Worm (Caenorhabditis elegans) whole organism, L4 larva: Measurements from ENCODE around the gene cest-31.

Experiments
- D1046.2 ChIP-seq: fragments of 200-800 bp; sonication (Bioruptor generic); IDR thresholded peaks from 2 replicates; pipeline ENCODE4 v1.3.6; 2022; ENCODE audit warnings: missing genetic modification characterization, missing compliant biosample characterization
- F37D6.2 ChIP-seq: sonication (generic microtip); optimal IDR thresholded peaks from 2 replicates; lab custom pipeline; 2016; ENCODE audit warnings: mild to moderate bottlenecking, missing genetic modification characterization, missing compliant biosample characterization
- F44E2.7 ChIP-seq: fragments of 200-800 bp; sonication (Bioruptor generic); IDR thresholded peaks from 2 replicates; pipeline ENCODE4 v2.1.2; 2022; ENCODE audit warnings: missing genetic modification characterization, missing compliant biosample characterization
- T20F7.1 ChIP-seq: fragments of 200-800 bp; sonication (Bioruptor generic); optimal IDR thresholded peaks from 2 replicates; lab custom pipeline; 2018; ENCODE audit warnings: mild to moderate bottlenecking, missing genetic modification characterization, missing compliant biosample characterization
- Y105C5A.15 ChIP-seq: fragments of 200-800 bp; sonication (Bioruptor generic); IDR thresholded peaks from 2 replicates; pipeline ENCODE4 v1.3.6; 2022; ENCODE audit warnings: missing genetic modification characterization, missing compliant biosample characterization
- ZK337.2 ChIP-seq: fragments of 200-800 bp; sonication (Bioruptor generic); IDR thresholded peaks from 2 replicates; pipeline ENCODE4 v1.3.6; 2022; ENCODE audit warnings: missing genetic modification reagents, missing genetic modification characterization, missing compliant biosample characterization
- aha-1 ChIP-seq: fragments of 150-350 bp; peaks from one replicate; lab custom pipeline; 2014; ENCODE audit warnings: missing biosample characterization, missing genetic modification characterization
- aly-2 ChIP-seq: sonication (generic microtip); optimal IDR thresholded peaks from 2 replicates; lab custom pipeline; 2018; ENCODE audit warnings: missing biosample characterization, missing genetic modification characterization
- arid-1 ChIP-seq: fragments of 200-800 bp; sonication (Bioruptor generic); conservative IDR thresholded peaks from 2 replicates; pipeline ENCODE4 v1.3.6; 2022; ENCODE audit warnings: missing genetic modification reagents, missing genetic modification characterization, missing compliant biosample characterization
- ceh-62 ChIP-seq: sonication (generic microtip); optimal IDR thresholded peaks from 2 replicates; lab custom pipeline; 2017; ENCODE audit warnings: missing biosample characterization, missing genetic modification characterization
- ceh-82 ChIP-seq: sonication (generic microtip); optimal IDR thresholded peaks from 2 replicates; lab custom pipeline; 2017; ENCODE audit warnings: missing biosample characterization, missing genetic modification characterization
- cey-2 ChIP-seq: sonication (generic microtip); optimal IDR thresholded peaks from 3 replicates; lab custom pipeline; 2017; ENCODE audit warnings: missing genetic modification characterization, mild to moderate bottlenecking, missing compliant biosample characterization, antibody characterized with exemption, borderline replicate concordance; ENCODE audit not compliant: insufficient read depth
- ctbp-1 ChIP-seq: fragments of 200-800 bp; sonication (Bioruptor generic); IDR thresholded peaks from 2 replicates; pipeline ENCODE4 v1.3.6; 2022; ENCODE audit warnings: missing genetic modification reagents, missing genetic modification characterization, missing compliant biosample characterization
- dmd-6 ChIP-seq: fragments of 200-800 bp; sonication (Bioruptor generic); IDR thresholded peaks from 2 replicates; pipeline ENCODE4 v1.3.6; 2022; ENCODE audit warnings: missing genetic modification reagents, missing genetic modification characterization, missing compliant biosample characterization
- dpl-1 ChIP-seq: fragments of 150-350 bp; optimal IDR thresholded peaks from 2 replicates; lab custom pipeline; 2014; ENCODE audit warnings: missing biosample characterization, missing genetic modification reagents, missing genetic modification characterization
- duxl-1 ChIP-seq: sonication (generic microtip); optimal IDR thresholded peaks from 2 replicates; lab custom pipeline; 2016; ENCODE audit warnings: mild to moderate bottlenecking, missing genetic modification characterization, moderate library complexity, missing compliant biosample characterization; ENCODE audit not compliant: poor library complexity
- egl-27 ChIP-seq: sonication (generic microtip); optimal IDR thresholded peaks from 3 replicates; lab custom pipeline; 2017; ENCODE audit warnings: missing biosample characterization, missing genetic modification reagents, missing genetic modification characterization
- hif-1 ChIP-seq, 2 experiments: sonication (generic microtip); optimal IDR thresholded peaks; 2 replicates each; lab custom pipeline; 2016 to 2017; ENCODE audit warnings: missing compliant biosample characterization in 2 of 2, missing genetic modification characterization in 2 of 2, missing genetic modification reagents in 2 of 2, missing genotype in 2 of 2, mild to moderate bottlenecking in 1 of 2
- hlh-11 ChIP-seq: fragments of 200-800 bp; sonication (Bioruptor generic); optimal IDR thresholded peaks from 2 replicates; lab custom pipeline; 2018; ENCODE audit warnings: mild to moderate bottlenecking, missing genetic modification characterization, missing compliant biosample characterization
- hlh-30 ChIP-seq: sonication (generic microtip); optimal IDR thresholded peaks from 2 replicates; lab custom pipeline; 2017; ENCODE audit warnings: antibody characterized with exemption, mild to moderate bottlenecking, missing genetic modification characterization, missing compliant biosample characterization; ENCODE audit not compliant: insufficient read depth
- hmg-1.1 ChIP-seq: fragments of 200-800 bp; sonication (Bioruptor generic); IDR thresholded peaks from 2 replicates; pipeline ENCODE4 v1.3.6; 2022; ENCODE audit warnings: missing genetic modification reagents, missing genetic modification characterization, missing compliant biosample characterization
- jun-1 ChIP-seq: fragments of 150-350 bp; optimal IDR thresholded peaks from 2 replicates; lab custom pipeline; 2014; ENCODE audit warnings: missing biosample characterization, missing genetic modification reagents, missing genetic modification characterization
- lin-1 ChIP-seq: fragments of 200-800 bp; sonication (Bioruptor generic); IDR thresholded peaks from 2 replicates; pipeline ENCODE4 v1.3.6; 2022; ENCODE audit warnings: missing genetic modification reagents, missing genetic modification characterization, missing compliant biosample characterization
- lin-13 ChIP-seq: fragments of 150-350 bp; optimal IDR thresholded peaks from 2 replicates; lab custom pipeline; 2014; ENCODE audit warnings: missing biosample characterization, missing genetic modification reagents, missing genetic modification characterization
- lin-38 ChIP-seq: fragments of 200-800 bp; sonication (Bioruptor generic); IDR thresholded peaks from 2 replicates; pipeline ENCODE4 v1.3.6; 2022; ENCODE audit warnings: missing genetic modification reagents, missing genetic modification characterization, missing compliant biosample characterization
- lir-3 ChIP-seq: sonication (generic microtip); optimal IDR thresholded peaks from 2 replicates; lab custom pipeline; 2016; ENCODE audit warnings: mild to moderate bottlenecking, missing genetic modification characterization, missing compliant biosample characterization
- mes-2 ChIP-seq: sonication (generic microtip); optimal IDR thresholded peaks from 2 replicates; lab custom pipeline; 2016; ENCODE audit warnings: missing genotype, mild to moderate bottlenecking, missing genetic modification characterization, missing compliant biosample characterization; ENCODE audit not compliant: poor library complexity, severe bottlenecking
- mxl-2 ChIP-seq: fragments of 200-800 bp; sonication (Bioruptor generic); conservative IDR thresholded peaks from 2 replicates; pipeline ENCODE4 v1.3.6; 2022; ENCODE audit warnings: missing genetic modification reagents, missing genetic modification characterization, missing compliant biosample characterization
- nhr-10 ChIP-seq: fragments of 150-350 bp; optimal IDR thresholded peaks from 2 replicates; lab custom pipeline; 2014; ENCODE audit warnings: missing biosample characterization, missing genetic modification characterization
- nhr-111 ChIP-seq: fragments of 200-800 bp; sonication (Bioruptor generic); optimal IDR thresholded peaks from 2 replicates; lab custom pipeline; 2018; ENCODE audit warnings: mild to moderate bottlenecking, missing genetic modification characterization, missing compliant biosample characterization
- nhr-28 ChIP-seq: fragments of 150-350 bp; optimal IDR thresholded peaks from 2 replicates; lab custom pipeline; 2014; ENCODE audit warnings: missing biosample characterization, missing genetic modification characterization
- php-3 ChIP-seq: fragments of 200-800 bp; sonication (Bioruptor generic); IDR thresholded peaks from 2 replicates; pipeline ENCODE4 v1.3.6; 2022; ENCODE audit warnings: missing genetic modification reagents, missing genetic modification characterization, missing compliant biosample characterization
- rbr-2 ChIP-seq: sonication (generic microtip); optimal IDR thresholded peaks from 2 replicates; lab custom pipeline; 2016; ENCODE audit warnings: missing genotype, missing genetic modification characterization, missing compliant biosample characterization
- skn-1 ChIP-seq: fragments of 150-350 bp; optimal IDR thresholded peaks from 2 replicates; lab custom pipeline; 2014; ENCODE audit warnings: missing biosample characterization, missing genetic modification characterization
- snpc-4 ChIP-seq: fragments of 150-350 bp; optimal IDR thresholded peaks from 2 replicates; lab custom pipeline; 2014; ENCODE audit warnings: missing biosample characterization, missing genetic modification characterization
- tag-97 ChIP-seq: fragments of 200-800 bp; sonication (Bioruptor generic); IDR thresholded peaks from 2 replicates; pipeline ENCODE4 v1.3.6; 2022; ENCODE audit warnings: missing genetic modification characterization, missing compliant biosample characterization
- unc-130 ChIP-seq: sonication (generic microtip); optimal IDR thresholded peaks from 2 replicates; lab custom pipeline; 2016; ENCODE audit warnings: missing genetic modification reagents, missing genetic modification characterization, missing compliant biosample characterization
- unc-62 ChIP-seq, 3 experiments: fragments of 150-350 bp in 1 of 3; sonication (generic microtip); optimal IDR thresholded peaks in 2 of 3; peaks in 1 of 3; 1 replicate in 1 of 3; 2 replicates in 2 of 3; lab custom pipeline; 2014 to 2017; ENCODE audit warnings: missing biosample characterization in 3 of 3, missing genetic modification characterization in 3 of 3, missing genetic modification reagents in 3 of 3, missing genotype in 1 of 3
- vab-7 ChIP-seq: fragments of 200-800 bp; sonication (Bioruptor generic); IDR thresholded peaks from 2 replicates; pipeline ENCODE4 v1.3.6; 2022; ENCODE audit warnings: missing genetic modification reagents, missing genetic modification characterization, missing compliant biosample characterization
- zag-1 ChIP-seq: fragments of 150-350 bp; optimal IDR thresholded peaks from 2 replicates; lab custom pipeline; 2014; ENCODE audit warnings: missing biosample characterization, missing genetic modification characterization
- zfp-2 ChIP-seq: sonication (generic microtip); optimal IDR thresholded peaks from 2 replicates; lab custom pipeline; 2016; ENCODE audit warnings: mild to moderate bottlenecking, missing genetic modification characterization, missing compliant biosample characterization
- zfp-3 ChIP-seq: fragments of 200-800 bp; sonication (Bioruptor generic); conservative IDR thresholded peaks from 2 replicates; pipeline ENCODE4 v1.3.6; 2022; ENCODE audit warnings: missing genetic modification reagents, missing genetic modification characterization, missing compliant biosample characterization
- zip-11 ChIP-seq: fragments of 200-800 bp; sonication (Bioruptor generic); IDR thresholded peaks from 2 replicates; pipeline ENCODE4 v1.3.6; 2022; ENCODE audit warnings: missing genetic modification characterization, missing compliant biosample characterization
- zip-2 ChIP-seq: fragments of 150-350 bp; optimal IDR thresholded peaks from 2 replicates; lab custom pipeline; 2014; ENCODE audit warnings: missing biosample characterization, missing genetic modification characterization
- ztf-7 ChIP-seq: fragments of 150-350 bp; optimal IDR thresholded peaks from 2 replicates; lab custom pipeline; 2014; ENCODE audit warnings: missing biosample characterization, missing genetic modification characterization

Gene cest-31

ce11 chrV:6649317-6649716 lies 24.8 kb upstream of the cest-31 start, which contains the start of gene T10H9.1:
T10H9.1 (plus strand) TSS chrV:6649617.
- TF ChIP-seq hif-1 (tag; optimal IDR thresholded peaks at IDR 0.05; lab: Kevin White, UChicago): no peak
- TF ChIP-seq arid-1 (GFP tag; lab: Robert Waterston, UW): no peak
- peak in 1 of 2 experiments; percentile 49 for TF ChIP-seq unc-62 (GFP tag; optimal IDR thresholded peaks at IDR 0.05 in 1 of 2; lab: Kevin White, UChicago)
- TF ChIP-seq unc-62 (tag; optimal IDR thresholded peaks at IDR 0.05; lab: Kevin White, UChicago): no peak
- TF ChIP-seq php-3 (GFP tag; lab: Robert Waterston, UW): no peak
- TF ChIP-seq zfp-3 (GFP tag; lab: Robert Waterston, UW): no peak

- TF ChIP-seq lin-13 (no peak), vab-7 (GFP tag; lab: Robert Waterston, UW) (no peak), ceh-82 (no peak), unc-62 (GFP tag; optimal IDR thresholded peaks at IDR 0.05 in 1 of 2; lab: Kevin White, UChicago) (peak in 1 of 2 experiments; percentile 93), unc-62 (tag; optimal IDR thresholded peaks at IDR 0.05; lab: Kevin White, UChicago) (no peak)
- TF ChIP-seq, all 104 proteins: peak for 1
Observed at ce11 chrV:6650508-6650907, 23.6 kb upstream of the cest-31 start.

ce11 chrV:6652051-6652450 lies 22.0 kb upstream of the cest-31 start, which contains the start of gene T10H9.8:
T10H9.8 (plus strand) TSS chrV:6652351.
- TF ChIP-seq tag-97 (GFP tag; lab: Robert Waterston, UW) (no peak), aly-2 (no peak), cey-2 (peak; percentile 56), lin-38 (no peak), mxl-2 (GFP tag; lab: Robert Waterston, UW) (no peak), rbr-2 (tag; lab: Kevin White, UChicago) (no peak), php-3 (GFP tag; lab: Robert Waterston, UW) (no peak), hlh-30 (tag; lab: Kevin White, UChicago) (peak; percentile 40), snpc-4 (tag; lab: Kevin White, UChicago) (no peak), T20F7.1 (GFP tag; lab: Kevin White, UChicago) (peak; percentile 21), nhr-28 (tag; lab: Kevin White, UChicago) (peak; percentile 22), aha-1 (tag; lab: Kevin White, UChicago) (peak; percentile 80), unc-130 (GFP tag; lab: Kevin White, UChicago) (no peak), nhr-10 (tag; lab: Kevin White, UChicago) (no peak), hlh-11 (tag; lab: Kevin White, UChicago) (no peak), dmd-6 (GFP tag; lab: Robert Waterston, UW) (peak; percentile 25; the same call in 1 of the 2 replicates), ZK337.2 (GFP tag; lab: Robert Waterston, UW) (no peak)

- no peak for TF ChIP-seq F37D6.2
- no peak for TF ChIP-seq zfp-2 (tag; lab: Kevin White, UChicago)
- TF ChIP-seq nhr-111 (GFP tag; lab: Kevin White, UChicago): no peak
- TF ChIP-seq lin-38: no peak; the same call in 1 of the 2 replicates
- no peak for TF ChIP-seq arid-1 (GFP tag; lab: Robert Waterston, UW)
- no peak for TF ChIP-seq lin-1 (GFP tag; lab: Robert Waterston, UW)
- TF ChIP-seq zip-2 (tag; lab: Kevin White, UChicago): no peak
- TF ChIP-seq zip-11 (GFP tag; lab: Robert Waterston, UW): no peak
- TF ChIP-seq egl-27 (tag; lab: Kevin White, UChicago): no peak
- TF ChIP-seq ceh-82: no peak
- no peak for TF ChIP-seq zag-1 (tag; lab: Kevin White, UChicago)
- TF ChIP-seq ctbp-1 (GFP tag; lab: Robert Waterston, UW): no peak
- peak; percentile 8 for TF ChIP-seq lin-13
- TF ChIP-seq ceh-62: no peak
- no peak for TF ChIP-seq skn-1
- TF ChIP-seq jun-1 (tag; lab: Kevin White, UChicago): no peak
- no peak for TF ChIP-seq lir-3
- no peak for TF ChIP-seq dpl-1 (GFP tag; lab: Kevin White, UChicago)
- no peak for TF ChIP-seq Y105C5A.15 (GFP tag; lab: Robert Waterston, UW)
- TF ChIP-seq ztf-7 (tag; lab: Kevin White, UChicago): no peak
- no peak for TF ChIP-seq mes-2 (tag; lab: Kevin White, UChicago)
- TF ChIP-seq D1046.2 (GFP tag; lab: Robert Waterston, UW): no peak
- peak; percentile 28 for TF ChIP-seq duxl-1 (tag; lab: Kevin White, UChicago)
- TF ChIP-seq hmg-1.1: no peak
- no peak for TF ChIP-seq F44E2.7 (GFP tag; lab: Robert Waterston, UW)
- TF ChIP-seq hlh-11 (tag; lab: Kevin White, UChicago): no peak
Observed at ce11 chrV:6655174-6655573, 18.9 kb upstream of the cest-31 start, which contains the start of gene syx-18. syx-18 (minus strand) TSS chrV:6655449.
